Worm (Caenorhabditis elegans) whole organism, young adult: ENCODE results near the gene txt-12.

Experiments
- F57C9.4 ChIP-seq: sonication (generic microtip); optimal IDR thresholded peaks from 2 replicates; lab custom pipeline; 2017; ENCODE audit warnings: mild to moderate bottlenecking, missing genetic modification characterization, missing compliant biosample characterization
- aptf-2 ChIP-seq: fragments of 200-800 bp; sonication (Bioruptor generic); conservative IDR thresholded peaks from 2 replicates; pipeline ENCODE4 v1.3.6; 2022; ENCODE audit warnings: missing genetic modification reagents, missing genetic modification characterization, missing compliant biosample characterization
- attf-5 ChIP-seq: fragments of 200-800 bp; sonication (Bioruptor generic); optimal IDR thresholded peaks from 2 replicates; lab custom pipeline; 2018; ENCODE audit warnings: mild to moderate bottlenecking, missing genetic modification characterization, missing compliant biosample characterization
- ceh-100 ChIP-seq: fragments of 200-800 bp; sonication (Bioruptor generic); IDR thresholded peaks from 2 replicates; pipeline ENCODE4 v1.3.6; 2022; ENCODE audit warnings: missing genetic modification reagents, missing genetic modification characterization, missing compliant biosample characterization
- ceh-58 ChIP-seq: fragments of 200-800 bp; sonication (Bioruptor generic); IDR thresholded peaks from 2 replicates; pipeline ENCODE4 v1.3.6; 2022; ENCODE audit warnings: missing genetic modification characterization, missing compliant biosample characterization
- fkh-3 ChIP-seq: sonication (generic microtip); optimal IDR thresholded peaks from 2 replicates; lab custom pipeline; 2016; ENCODE audit warnings: mild to moderate bottlenecking, missing genetic modification characterization, missing compliant biosample characterization
- hmg-1.2 ChIP-seq: fragments of 200-800 bp; sonication (Bioruptor generic); IDR thresholded peaks from 2 replicates; pipeline ENCODE4 v1.3.6; 2022; ENCODE audit warnings: missing genetic modification reagents, missing genetic modification characterization, missing compliant biosample characterization
- lin-54 ChIP-seq: fragments of 200-800 bp; sonication (Bioruptor generic); optimal IDR thresholded peaks from 2 replicates; lab custom pipeline; 2018; ENCODE audit warnings: mild to moderate bottlenecking, missing genetic modification characterization, missing compliant biosample characterization
- lsl-1 ChIP-seq: fragments of 200-800 bp; sonication (Bioruptor generic); optimal IDR thresholded peaks from 2 replicates; lab custom pipeline; 2018; ENCODE audit warnings: mild to moderate bottlenecking, missing genetic modification characterization, moderate library complexity, missing compliant biosample characterization
- mcd-1 ChIP-seq: fragments of 200-800 bp; sonication (Bioruptor generic); IDR thresholded peaks from 2 replicates; pipeline ENCODE4 v1.3.6; 2022; ENCODE audit warnings: missing genetic modification reagents, missing genetic modification characterization, missing compliant biosample characterization
- mes-4 ChIP-seq: sonication (generic microtip); optimal IDR thresholded peaks from 2 replicates; lab custom pipeline; 2016; ENCODE audit warnings: missing genotype, missing genetic modification characterization, missing compliant biosample characterization
- nfya-2 ChIP-seq: fragments of 200-800 bp; sonication (Bioruptor generic); IDR thresholded peaks from 2 replicates; pipeline ENCODE4 v1.3.6; 2022; ENCODE audit warnings: missing genetic modification reagents, missing genetic modification characterization, missing compliant biosample characterization
- repo-1 ChIP-seq: sonication (generic microtip); optimal IDR thresholded peaks from 2 replicates; lab custom pipeline; 2017; ENCODE audit warnings: mild to moderate bottlenecking, missing genetic modification characterization, missing compliant biosample characterization
- rpc-1 ChIP-seq, 2 experiments: fragments of 150-350 bp in 1 of 2; sonication (generic microtip) in 1 of 2; optimal IDR thresholded peaks; 2 replicates each; lab custom pipeline; 2014 to 2018; ENCODE audit warnings: missing biosample characterization in 1 of 2, missing genetic modification characterization in 1 of 2, missing genetic modification reagents in 1 of 2, missing genotype in 1 of 2
- snpc-1.1 ChIP-seq: sonication (generic microtip); optimal IDR thresholded peaks from 2 replicates; lab custom pipeline; 2017; ENCODE audit warnings: missing genetic modification characterization, mild to moderate bottlenecking, missing compliant biosample characterization, antibody characterized with exemption, moderate library complexity, missing genotype, missing genetic modification reagents; ENCODE audit not compliant: insufficient read depth
- snpc-4 ChIP-seq, 5 experiments: fragments of 150-350 bp in 1 of 5; sonication (generic microtip) in 4 of 5; optimal IDR thresholded peaks; 2 replicates each; lab custom pipeline; 2014 to 2018; ENCODE audit warnings: missing genetic modification characterization in 5 of 5, missing biosample characterization in 3 of 5, antibody characterized with exemption in 2 of 5, mild to moderate bottlenecking in 2 of 5, missing compliant biosample characterization in 2 of 5, missing genotype in 2 of 5, moderate library complexity in 2 of 5, missing genetic modification reagents in 1 of 5

Gene txt-12

DNA sequence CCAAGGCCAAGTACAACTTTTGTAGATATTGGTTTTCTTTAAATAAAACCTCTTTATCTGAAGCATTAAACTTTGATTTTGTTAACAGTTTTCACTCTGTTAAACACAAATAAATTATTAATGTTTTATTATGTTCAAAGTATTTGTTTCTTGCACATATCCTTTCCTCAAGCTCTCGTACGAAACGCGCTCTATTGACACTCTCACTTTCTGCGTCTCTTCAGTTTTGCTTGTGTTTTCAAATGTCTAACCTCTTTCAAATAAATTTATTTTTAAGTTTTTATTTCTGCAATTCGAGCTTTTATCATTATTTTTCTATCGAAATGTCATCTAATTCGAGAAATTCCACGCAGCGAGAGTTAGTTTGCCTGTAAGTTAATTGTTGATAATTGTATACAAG lies 51.0 kb downstream of the txt-12 start, which contains the start of gene K08F9.4:
Gene K08F9.4 (plus strand): TSS at position 222 of the 400 bp plus-strand sequence.
- TF ChIP-seq aptf-2 (GFP tag; lab: Robert Waterston, UW) (no peak), hmg-1.2 (GFP tag; lab: Robert Waterston, UW) (peak; percentile 92), F57C9.4 (tag; lab: Kevin White, UChicago) (no peak), nfya-2 (GFP tag; lab: Robert Waterston, UW) (no peak), mcd-1 (GFP tag; lab: Robert Waterston, UW) (peak; percentile 86), snpc-4 (GFP tag; optimal IDR thresholded peaks at IDR 0.05; lab: Kevin White, UChicago) (no peak), snpc-4 (tag; optimal IDR thresholded peaks at IDR 0.05; lab: Kevin White, UChicago) (peak in 1 of 4 experiments; percentile 7), fkh-3 (tag; lab: Kevin White, UChicago) (no peak), lsl-1 (GFP tag; lab: Kevin White, UChicago) (no peak), snpc-1.1 (tag; lab: Kevin White, UChicago) (no peak), ceh-58 (GFP tag; lab: Robert Waterston, UW) (no peak), mes-4 (tag; lab: Kevin White, UChicago) (no peak), ceh-100 (peak; percentile 88), lin-54 (GFP tag; lab: Kevin White, UChicago) (peak; percentile 8), rpc-1 (optimal IDR thresholded peaks at IDR 0.05; lab: Kevin White, UChicago) (no peak), rpc-1 (tag; optimal IDR thresholded peaks at IDR 0.05; lab: Kevin White, UChicago) (no peak), attf-5 (GFP tag; lab: Kevin White, UChicago) (peak; percentile 1), repo-1 (no peak)
